Worm (Caenorhabditis elegans): ENCODE results near the gene clip-1.

DNA sequence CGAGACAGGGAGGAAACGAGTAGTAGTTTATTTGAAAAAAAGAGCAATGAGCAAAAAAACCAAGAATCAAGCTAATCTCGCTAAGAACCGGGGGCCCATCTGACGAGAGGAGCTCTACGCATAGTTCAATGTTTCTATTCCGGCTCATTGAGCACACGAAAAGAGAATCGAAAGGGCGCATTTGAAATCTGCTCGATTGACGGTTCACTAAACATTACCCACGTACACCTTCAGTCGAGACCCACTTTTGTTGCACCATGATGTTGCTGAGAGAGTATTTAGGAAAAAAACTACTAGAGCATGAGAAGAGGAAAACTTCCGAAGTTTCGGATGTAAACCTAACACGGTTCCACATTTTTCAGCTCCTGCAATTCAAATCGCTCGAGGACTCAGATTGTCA, 43.9 kb downstream of the clip-1 start:
- TF ChIP-seq pqm-1 (tag; optimal IDR thresholded peaks at IDR 0.05) (no peak), sea-2 (GFP tag; optimal IDR thresholded peaks at IDR 0.05) (no peak), lin-15B (tag; optimal IDR thresholded peaks at IDR 0.05) (no peak), nhr-11 (tag; optimal IDR thresholded peaks at IDR 0.05) (no peak), nhr-76 (tag; optimal IDR thresholded peaks at IDR 0.05) (no peak), snpc-4 (tag; optimal IDR thresholded peaks at IDR 0.05) (no peak), nhr-28 (tag; optimal IDR thresholded peaks at IDR 0.05) (no peak), nhr-25 (tag; optimal IDR thresholded peaks at IDR 0.05) (no peak), unc-62 (GFP tag; optimal IDR thresholded peaks at IDR 0.05) (no peak), aly-2 (tag; optimal IDR thresholded peaks at IDR 0.05) (no peak), nhr-12 (tag; optimal IDR thresholded peaks at IDR 0.05) (no peak), ceh-82 (tag; optimal IDR thresholded peaks at IDR 0.05) (no peak), nfya-1 (tag; optimal IDR thresholded peaks at IDR 0.05; ENCODE audit: insufficient read depth) (no peak)
